Worm (Caenorhabditis elegans) whole organism, L1 larva: Measurements from ENCODE around the gene C46C2.6.

ENCODE experiments used
- elt-3 ChIP-seq, 6 experiments: fragments of 150-350 bp in 1 of 6; sonication (generic microtip); optimal IDR thresholded peaks; 2 replicates each; lab custom pipeline; 2017 to 2018; ENCODE audit warnings: missing biosample characterization in 6 of 6, missing genetic modification characterization in 6 of 6, inconsistent platforms in 1 of 6
- lin-13 ChIP-seq: fragments of 150-350 bp; optimal IDR thresholded peaks from 2 replicates; lab custom pipeline; 2014; ENCODE audit warnings: missing biosample characterization, missing genetic modification reagents, missing genetic modification characterization
- nhr-12 ChIP-seq: sonication (generic microtip); optimal IDR thresholded peaks from 2 replicates; lab custom pipeline; 2017; ENCODE audit warnings: missing biosample characterization, missing genetic modification characterization
- nhr-47 ChIP-seq: sonication (generic microtip); optimal IDR thresholded peaks from 2 replicates; lab custom pipeline; 2016; ENCODE audit warnings: mild to moderate bottlenecking, missing genetic modification characterization, moderate library complexity, missing compliant biosample characterization
- pqm-1 ChIP-seq: sonication (generic microtip); optimal IDR thresholded peaks from 3 replicates; lab custom pipeline; 2017; ENCODE audit warnings: missing biosample characterization, missing genetic modification characterization

DNA sequence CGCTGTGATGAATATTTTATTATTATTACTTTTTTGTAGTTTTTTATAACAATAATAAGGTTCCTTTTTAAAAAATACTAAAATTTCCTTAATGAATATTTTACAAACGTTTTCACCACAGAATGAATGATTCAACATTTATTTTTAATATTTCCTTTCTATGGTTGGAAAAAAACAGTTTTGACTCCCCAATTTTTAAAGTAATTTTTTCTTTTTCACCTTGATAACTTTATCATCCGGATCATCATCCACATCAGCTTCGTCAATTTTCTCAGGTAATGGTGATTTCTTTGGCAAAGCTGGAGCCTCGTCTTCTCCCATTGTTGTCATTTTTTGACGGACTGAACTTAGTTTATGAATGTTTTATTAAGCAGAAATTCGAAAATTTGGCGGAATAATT is 31.4 kb downstream of the C46C2.6 start, which contains the start of gene rab-28:
- TF ChIP-seq elt-3 (tag; optimal IDR thresholded peaks at IDR 0.05; lab: Kevin White, UChicago) (no peak), nhr-12 (no peak), lin-13 (GFP tag; lab: Kevin White, UChicago) (no peak), pqm-1 (tag; lab: Kevin White, UChicago) (no peak), nhr-47 (no peak)
